1 fruit fly cellular context compared by ENCODE assay signal in the genomic region with DNA sequence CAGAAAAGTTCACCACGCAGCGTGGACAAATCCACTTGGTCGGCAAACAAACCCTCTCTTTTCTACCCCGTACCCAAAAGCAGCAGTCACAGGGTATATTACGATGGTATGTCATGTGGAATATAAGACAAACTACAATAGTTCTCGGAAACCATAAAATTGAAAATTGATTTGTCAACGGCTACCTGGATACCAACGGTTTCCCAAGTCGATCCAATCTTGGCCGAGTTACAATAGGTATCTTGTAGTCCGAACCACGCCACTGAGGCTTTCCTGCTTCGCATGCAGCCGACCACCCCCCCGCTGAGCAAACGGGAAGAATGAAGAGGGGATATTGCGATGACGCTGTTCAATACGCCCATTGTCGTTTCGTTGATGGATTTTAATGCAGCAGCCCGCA.
TF ChIP-seq lines count a peak whose summit lies in the region.

No protein-coding gene starts in this region.

TF ChIP-seq in whole organism, embryonic, 481 proteins besides CTCF, POLR2A, EP300 and RAD21 (continued from another document and continues in another):
- peak; percentile 37 for TF ChIP-seq kay (GFP tag; optimal IDR thresholded peaks at IDR 0.05; lab: Kevin White, UChicago)
- TF ChIP-seq CG10366 (GFP tag; IDR thresholded peaks at IDR 0.05; lab: Robert Waterston, UW): peak; percentile 57
- TF ChIP-seq btn (GFP tag; optimal IDR thresholded peaks at IDR 0.05; lab: Kevin White, UChicago): peak; percentile 11
- TF ChIP-seq CG1233 (GFP tag; optimal IDR thresholded peaks at IDR 0.05; lab: Kevin White, UChicago): no peak
- TF ChIP-seq Trl (optimal IDR thresholded peaks at IDR 0.05; lab: Kevin White, UChicago): no peak
- TF ChIP-seq Trl (GFP tag; optimal IDR thresholded peaks at IDR 0.05; lab: Kevin White, UChicago): peak; percentile 71
- TF ChIP-seq jigr1 (GFP tag; IDR thresholded peaks at IDR 0.05; lab: Robert Waterston, UW): no peak; the same call in 1 of the 3 replicates
- TF ChIP-seq B-H2 (GFP tag; optimal IDR thresholded peaks at IDR 0.05; lab: Kevin White, UChicago): no peak
- TF ChIP-seq CG2875 (GFP tag; optimal IDR thresholded peaks at IDR 0.05; lab: Kevin White, UChicago): peak; percentile 55
- TF ChIP-seq CG9876 (GFP tag; optimal IDR thresholded peaks at IDR 0.05; lab: Kevin White, UChicago): no peak
- TF ChIP-seq CG11085 (GFP tag; IDR thresholded peaks at IDR 0.05; lab: Robert Waterston, UW): peak; percentile 32; the same call in 1 of the 2 replicates
- TF ChIP-seq CG8944 (GFP tag; optimal IDR thresholded peaks at IDR 0.05; lab: Kevin White, UChicago): peak; percentile 11
- TF ChIP-seq stwl (tag; optimal IDR thresholded peaks at IDR 0.05; lab: Kevin White, UChicago): no peak
- no peak for TF ChIP-seq Jarid2 (GFP tag; optimal IDR thresholded peaks at IDR 0.05; lab: Kevin White, UChicago)
- TF ChIP-seq CG8388 (GFP tag; optimal IDR thresholded peaks at IDR 0.05; lab: Kevin White, UChicago): peak; percentile 45
- TF ChIP-seq toy (GFP tag; IDR thresholded peaks at IDR 0.05; lab: Robert Waterston, UW): no peak
- peak; percentile 49 for TF ChIP-seq slbo (GFP tag; IDR thresholded peaks at IDR 0.05; lab: Robert Waterston, UW)
- no peak for TF ChIP-seq Sry-δ (GFP tag; optimal IDR thresholded peaks at IDR 0.05; lab: Kevin White, UChicago)
- TF ChIP-seq Xrp1 (GFP tag; IDR thresholded peaks at IDR 0.05; lab: Robert Waterston, UW): peak; percentile 91
- no peak for TF ChIP-seq cad (GFP tag; optimal IDR thresholded peaks at IDR 0.05; lab: Kevin White, UChicago)
- 0 out of 3 replicates have a peak, but pooled peaks have one; percentile 10 for TF ChIP-seq sr (GFP tag; IDR thresholded peaks at IDR 0.05; lab: Robert Waterston, UW)
- no peak for TF ChIP-seq pzg (GFP tag; optimal IDR thresholded peaks at IDR 0.05; lab: Kevin White, UChicago)
- TF ChIP-seq CG8359 (GFP tag; optimal IDR thresholded peaks at IDR 0.05; lab: Kevin White, UChicago; ENCODE audit: borderline replicate concordance): peak; percentile 16
- TF ChIP-seq NC2β (GFP tag; optimal IDR thresholded peaks at IDR 0.05; lab: Kevin White, UChicago): peak; percentile 2
- TF ChIP-seq dan (GFP tag; IDR thresholded peaks at IDR 0.05; lab: Robert Waterston, UW): peak; percentile 56; the same call in 1 of the 2 replicates
- peak; percentile 77 for TF ChIP-seq CG18262 (tag; optimal IDR thresholded peaks at IDR 0.05; lab: Kevin White, UChicago)
- TF ChIP-seq CG8765 (GFP tag; IDR thresholded peaks at IDR 0.05; lab: Robert Waterston, UW): peak; percentile 78
- TF ChIP-seq Hr78 (GFP tag; optimal IDR thresholded peaks at IDR 0.05; lab: Kevin White, UChicago): no peak
- TF ChIP-seq NfI (GFP tag; optimal IDR thresholded peaks at IDR 0.05; lab: Kevin White, UChicago): no peak
- TF ChIP-seq crol (GFP tag; IDR thresholded peaks at IDR 0.05; lab: Robert Waterston, UW): peak; percentile 50; the same call in 1 of the 2 replicates
- no peak for TF ChIP-seq sens-2 (GFP tag; IDR thresholded peaks at IDR 0.05; lab: Robert Waterston, UW)
- TF ChIP-seq CG4282 (GFP tag; optimal IDR thresholded peaks at IDR 0.05; lab: Kevin White, UChicago): no peak
- no peak for TF ChIP-seq scrt (GFP tag; optimal IDR thresholded peaks at IDR 0.05; lab: Kevin White, UChicago)
- TF ChIP-seq CG31224 (GFP tag; IDR thresholded peaks at IDR 0.05; lab: Robert Waterston, UW): peak; percentile 50
- TF ChIP-seq CG5180 (GFP tag; optimal IDR thresholded peaks at IDR 0.05; lab: Kevin White, UChicago): no peak
- no peak for TF ChIP-seq luna (GFP tag; optimal IDR thresholded peaks at IDR 0.05; lab: Kevin White, UChicago)
- TF ChIP-seq CG31388 (GFP tag; optimal IDR thresholded peaks at IDR 0.05; lab: Kevin White, UChicago): no peak
- TF ChIP-seq ftz-f1 (GFP tag; optimal IDR thresholded peaks at IDR 0.05; lab: Kevin White, UChicago): no peak
- peak; percentile 75; the same call in 2 of the 3 replicates for TF ChIP-seq gce (GFP tag; IDR thresholded peaks at IDR 0.05; lab: Robert Waterston, UW)
- TF ChIP-seq amos (GFP tag; IDR thresholded peaks at IDR 0.05; lab: Robert Waterston, UW; ENCODE audit: partially characterized antibody): no peak
- TF ChIP-seq tup (GFP tag; optimal IDR thresholded peaks at IDR 0.05; lab: Kevin White, UChicago): no peak
- TF ChIP-seq sens (GFP tag; lab: Kevin White, UChicago): peak; percentile 97
- TF ChIP-seq trem (tag; optimal IDR thresholded peaks at IDR 0.05; lab: Kevin White, UChicago): peak; percentile 20
- no peak for TF ChIP-seq CG12744 (GFP tag; optimal IDR thresholded peaks at IDR 0.05; lab: Kevin White, UChicago)
- TF ChIP-seq CG13296 (GFP tag; optimal IDR thresholded peaks at IDR 0.05; lab: Kevin White, UChicago): no peak
- peak; percentile 29 for TF ChIP-seq CG7839 (tag; optimal IDR thresholded peaks at IDR 0.05; lab: Kevin White, UChicago)
- TF ChIP-seq ab (GFP tag; optimal IDR thresholded peaks at IDR 0.05; lab: Kevin White, UChicago): no peak
- TF ChIP-seq mirr (GFP tag; optimal IDR thresholded peaks at IDR 0.05; lab: Kevin White, UChicago): no peak
- peak; percentile 58; the same call in 1 of the 2 replicates for TF ChIP-seq sob (GFP tag; IDR thresholded peaks at IDR 0.05; lab: Robert Waterston, UW)
- TF ChIP-seq sima (GFP tag; optimal IDR thresholded peaks at IDR 0.05; lab: Kevin White, UChicago): no peak
- TF ChIP-seq ap (GFP tag; IDR thresholded peaks at IDR 0.05; lab: Robert Waterston, UW): no peak
- TF ChIP-seq chif (GFP tag; optimal IDR thresholded peaks at IDR 0.05; lab: Kevin White, UChicago): peak in 1 of 2 experiments; percentile 53
- TF ChIP-seq ems (GFP tag; optimal IDR thresholded peaks at IDR 0.05; lab: Kevin White, UChicago): no peak
- no peak for TF ChIP-seq CG2889 (GFP tag; IDR thresholded peaks at IDR 0.05; lab: Robert Waterston, UW)
- peak; percentile 49; the same call in 1 of the 3 replicates for TF ChIP-seq CG2199 (GFP tag; IDR thresholded peaks at IDR 0.05; lab: Robert Waterston, UW)
- TF ChIP-seq oc (tag; optimal IDR thresholded peaks at IDR 0.05; lab: Kevin White, UChicago): peak; percentile 72
- TF ChIP-seq Neu2 (GFP tag; optimal IDR thresholded peaks at IDR 0.05; lab: Kevin White, UChicago; ENCODE audit: borderline replicate concordance): no peak
- TF ChIP-seq CG17186 (GFP tag; optimal IDR thresholded peaks at IDR 0.05; lab: Kevin White, UChicago): no peak
- TF ChIP-seq Fer2 (tag; optimal IDR thresholded peaks at IDR 0.05; lab: Kevin White, UChicago): no peak
- peak; percentile 47 for TF ChIP-seq CG30403 (GFP tag; optimal IDR thresholded peaks at IDR 0.05; lab: Kevin White, UChicago)
- TF ChIP-seq Dad (GFP tag; optimal IDR thresholded peaks at IDR 0.05; lab: Kevin White, UChicago): no peak
- TF ChIP-seq gfzf (GFP tag; optimal IDR thresholded peaks at IDR 0.05; lab: Kevin White, UChicago): no peak
- TF ChIP-seq sqz (GFP tag; optimal IDR thresholded peaks at IDR 0.05; lab: Kevin White, UChicago): no peak
- no peak for TF ChIP-seq bowl (GFP tag; IDR thresholded peaks at IDR 0.05; lab: Robert Waterston, UW)
- peak; percentile 35 for TF ChIP-seq CG2202 (tag; optimal IDR thresholded peaks at IDR 0.05; lab: Kevin White, UChicago)
- TF ChIP-seq CG15601 (tag; optimal IDR thresholded peaks at IDR 0.05; lab: Kevin White, UChicago): peak; percentile 43
- TF ChIP-seq gro (GFP tag; optimal IDR thresholded peaks at IDR 0.05; lab: Kevin White, UChicago): no peak
- no peak for TF ChIP-seq CG33213 (GFP tag; optimal IDR thresholded peaks at IDR 0.05; lab: Kevin White, UChicago)
- peak; percentile 82 for TF ChIP-seq dmrt99B (tag; optimal IDR thresholded peaks at IDR 0.05; lab: Kevin White, UChicago)
- peak; percentile 50; the same call in 1 of the 2 replicates for TF ChIP-seq H2.0 (GFP tag; IDR thresholded peaks at IDR 0.05; lab: Robert Waterston, UW)
- peak; percentile 80 for TF ChIP-seq Drgx (GFP tag; IDR thresholded peaks at IDR 0.05; lab: Robert Waterston, UW)
- TF ChIP-seq jumu (GFP tag; optimal IDR thresholded peaks at IDR 0.05; lab: Kevin White, UChicago): peak; percentile 76
- peak; percentile 13 for TF ChIP-seq p53 (GFP tag; optimal IDR thresholded peaks at IDR 0.05; lab: Kevin White, UChicago)
- no peak for TF ChIP-seq CG15479 (GFP tag; optimal IDR thresholded peaks at IDR 0.05; lab: Kevin White, UChicago)
- TF ChIP-seq CG4730 (GFP tag; IDR thresholded peaks at IDR 0.05; lab: Robert Waterston, UW): peak; percentile 82
- TF ChIP-seq Fer3 (tag; optimal IDR thresholded peaks at IDR 0.05; lab: Kevin White, UChicago): peak; percentile 20
- TF ChIP-seq CG18599 (GFP tag; optimal IDR thresholded peaks at IDR 0.05; lab: Kevin White, UChicago): peak; percentile 25
- TF ChIP-seq vvl (GFP tag; IDR thresholded peaks at IDR 0.05; lab: Robert Waterston, UW): peak; percentile 90
- TF ChIP-seq Doc2 (GFP tag; IDR thresholded peaks at IDR 0.05; lab: Robert Waterston, UW): 0 out of 2 replicates have a peak, but pooled peaks have one; percentile 12
- TF ChIP-seq CG12769 (tag; optimal IDR thresholded peaks at IDR 0.05; lab: Kevin White, UChicago): peak; percentile 58
- no peak for TF ChIP-seq psq (GFP tag; optimal IDR thresholded peaks at IDR 0.05; lab: Kevin White, UChicago)
- peak; percentile 26 for TF ChIP-seq CG6813 (GFP tag; optimal IDR thresholded peaks at IDR 0.05; lab: Kevin White, UChicago)
- no peak for TF ChIP-seq CG13624 (GFP tag; optimal IDR thresholded peaks at IDR 0.05; lab: Kevin White, UChicago)
- TF ChIP-seq ci (GFP tag; IDR thresholded peaks at IDR 0.05; lab: Robert Waterston, UW): peak; percentile 86
- peak in 1 of 3 experiments; percentile 36 for TF ChIP-seq lola (GFP tag; optimal IDR thresholded peaks at IDR 0.05; lab: Kevin White, UChicago)
- TF ChIP-seq E2f1 (GFP tag; IDR thresholded peaks at IDR 0.05; lab: Robert Waterston, UW): peak; percentile 69
- peak; percentile 34 for TF ChIP-seq lilli (GFP tag; optimal IDR thresholded peaks at IDR 0.05; lab: Kevin White, UChicago)
- TF ChIP-seq Doc3 (GFP tag; IDR thresholded peaks at IDR 0.05; lab: Robert Waterston, UW; ENCODE audit: partially characterized antibody): no peak
- no peak for TF ChIP-seq esg (GFP tag; conservative IDR thresholded peaks at IDR 0.05; lab: Robert Waterston, UW)
- peak; percentile 46 for TF ChIP-seq Chrac-16 (GFP tag; optimal IDR thresholded peaks at IDR 0.05; lab: Kevin White, UChicago)
- no peak for TF ChIP-seq NK7.1 (GFP tag; optimal IDR thresholded peaks at IDR 0.05; lab: Kevin White, UChicago)
- TF ChIP-seq Myb (GFP tag; optimal IDR thresholded peaks at IDR 0.05; lab: Kevin White, UChicago): no peak
- TF ChIP-seq lmd (GFP tag; IDR thresholded peaks at IDR 0.05; lab: Robert Waterston, UW): peak; percentile 71
- TF ChIP-seq Dek (tag; optimal IDR thresholded peaks at IDR 0.05; lab: Kevin White, UChicago): no peak
- peak; percentile 47 for TF ChIP-seq ATbp (GFP tag; optimal IDR thresholded peaks at IDR 0.05; lab: Kevin White, UChicago)
- TF ChIP-seq CG6765 (GFP tag; optimal IDR thresholded peaks at IDR 0.05; lab: Kevin White, UChicago): no peak
- TF ChIP-seq CG7963 (GFP tag; IDR thresholded peaks at IDR 0.05; lab: Robert Waterston, UW; ENCODE audit: partially characterized antibody): no peak
- peak; percentile 45; the same call in 1 of the 2 replicates for TF ChIP-seq CG11696 (GFP tag; IDR thresholded peaks at IDR 0.05; lab: Robert Waterston, UW)
- TF ChIP-seq Sox102F (GFP tag; optimal IDR thresholded peaks at IDR 0.05; lab: Kevin White, UChicago): peak; percentile 58
- TF ChIP-seq dysf (GFP tag; IDR thresholded peaks at IDR 0.05; lab: Robert Waterston, UW): peak; percentile 83
- TF ChIP-seq CG14050 (GFP tag; IDR thresholded peaks at IDR 0.05; lab: Robert Waterston, UW): peak; percentile 81
- peak; percentile 82 for TF ChIP-seq CG32772 (GFP tag; IDR thresholded peaks at IDR 0.05; lab: Robert Waterston, UW)
- TF ChIP-seq CG7357 (GFP tag; IDR thresholded peaks at IDR 0.05; lab: Robert Waterston, UW): peak; percentile 63; the same call in 1 of the 3 replicates
- TF ChIP-seq hth (optimal IDR thresholded peaks at IDR 0.05; lab: Kevin White, UChicago): no peak
- TF ChIP-seq Dfd (GFP tag; optimal IDR thresholded peaks at IDR 0.05; lab: Kevin White, UChicago): no peak
- TF ChIP-seq nau (GFP tag; optimal IDR thresholded peaks at IDR 0.05; lab: Kevin White, UChicago): no peak
- TF ChIP-seq CG12155 (GFP tag; optimal IDR thresholded peaks at IDR 0.05; lab: Kevin White, UChicago): no peak
- TF ChIP-seq D (optimal IDR thresholded peaks at IDR 0.05; lab: Kevin White, UChicago): no peak
- peak; percentile 55 for TF ChIP-seq D (GFP tag; optimal IDR thresholded peaks at IDR 0.05; lab: Kevin White, UChicago)
- peak; percentile 73 for TF ChIP-seq CG31441 (GFP tag; IDR thresholded peaks at IDR 0.05; lab: Robert Waterston, UW)
- TF ChIP-seq al (GFP tag; IDR thresholded peaks at IDR 0.05; lab: Robert Waterston, UW): no peak
- TF ChIP-seq CG3726 (GFP tag; IDR thresholded peaks at IDR 0.05; lab: Robert Waterston, UW): peak; percentile 72; the same call in 1 of the 3 replicates
- TF ChIP-seq CG8089 (GFP tag; optimal IDR thresholded peaks at IDR 0.05; lab: Kevin White, UChicago): no peak
- TF ChIP-seq CG7928 (GFP tag; optimal IDR thresholded peaks at IDR 0.05; lab: Kevin White, UChicago): no peak
- peak; percentile 44 for TF ChIP-seq CG2678 (tag; optimal IDR thresholded peaks at IDR 0.05; lab: Kevin White, UChicago)
- TF ChIP-seq onecut (GFP tag; IDR thresholded peaks at IDR 0.05; lab: Robert Waterston, UW): peak; percentile 47
- peak; percentile 62; the same call in 1 of the 3 replicates for TF ChIP-seq CG11093 (GFP tag; IDR thresholded peaks at IDR 0.05; lab: Robert Waterston, UW)
- no peak; the same call in 2 of the 3 replicates for TF ChIP-seq CG11695 (GFP tag; IDR thresholded peaks at IDR 0.05; lab: Robert Waterston, UW)
- no peak for TF ChIP-seq Mad (GFP tag; optimal IDR thresholded peaks at IDR 0.05; lab: Kevin White, UChicago)
- TF ChIP-seq pfk (GFP tag; optimal IDR thresholded peaks at IDR 0.05; lab: Kevin White, UChicago): no peak
- TF ChIP-seq slp2 (GFP tag; optimal IDR thresholded peaks at IDR 0.05; lab: Kevin White, UChicago): peak; percentile 26
- peak; percentile 78 for TF ChIP-seq pum (GFP tag; optimal IDR thresholded peaks at IDR 0.05; lab: Kevin White, UChicago)
- no peak for TF ChIP-seq CG9797 (GFP tag; optimal IDR thresholded peaks at IDR 0.05; lab: Kevin White, UChicago)
- TF ChIP-seq shn (GFP tag; optimal IDR thresholded peaks at IDR 0.05; lab: Kevin White, UChicago): peak; percentile 35
- TF ChIP-seq ewg (GFP tag; optimal IDR thresholded peaks at IDR 0.05; lab: Kevin White, UChicago): peak; percentile 37
- TF ChIP-seq gsb-n (tag; optimal IDR thresholded peaks at IDR 0.05; lab: Kevin White, UChicago): peak; percentile 31
- TF ChIP-seq ase (GFP tag; IDR thresholded peaks at IDR 0.05; lab: Robert Waterston, UW): peak; percentile 67; the same call in 2 of the 3 replicates
- TF ChIP-seq Abd-B (GFP tag; optimal IDR thresholded peaks at IDR 0.05; lab: Kevin White, UChicago): peak; percentile 8
